Worm (Caenorhabditis elegans): ENCODE results near the gene F40G9.9.

DNA sequence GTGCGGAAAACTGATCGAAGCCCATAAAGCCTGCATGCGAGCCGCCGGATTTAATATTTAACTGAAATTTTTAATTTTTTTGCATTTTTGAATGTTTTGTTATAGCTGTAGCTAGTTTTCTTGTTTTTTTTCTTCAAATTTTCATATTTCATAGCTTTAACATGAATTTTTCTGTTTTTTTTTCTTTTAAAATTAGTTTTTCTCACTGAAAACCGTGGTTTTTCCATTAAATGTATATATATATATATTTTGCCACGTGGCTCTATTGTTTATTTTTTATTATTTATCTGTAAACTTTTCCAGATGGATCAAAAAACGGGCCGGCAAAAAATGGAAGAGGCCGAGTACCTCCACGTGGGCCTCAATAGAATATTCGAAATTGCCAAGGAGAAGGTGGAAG, 20.3 kb upstream of the F40G9.9 start, which contains the start of gene sec-20:
- no peak for TF ChIP-seq let-526 (GFP tag; IDR thresholded peaks at IDR 0.05)
- TF ChIP-seq K11D2.4 (GFP tag; IDR thresholded peaks at IDR 0.05): no peak
